Worm (Caenorhabditis elegans) whole organism, midembryonic: ENCODE measurements around the gene C06C3.4.

Experiments
- T22C8.4 ChIP-seq: fragments of 200-800 bp; sonication (Bioruptor generic); IDR thresholded peaks from 2 replicates; pipeline ENCODE4 v1.3.6; 2022; ENCODE audit warnings: missing genetic modification characterization, missing compliant biosample characterization
- cog-1 ChIP-seq: sonication (generic microtip); optimal IDR thresholded peaks from 2 replicates; lab custom pipeline; 2016; ENCODE audit warnings: missing genetic modification characterization, missing compliant biosample characterization
- flt-1 ChIP-seq: fragments of 200-800 bp; sonication (Bioruptor generic); IDR thresholded peaks from 2 replicates; pipeline ENCODE4 v1.3.6; 2022; ENCODE audit warnings: missing genetic modification characterization, missing compliant biosample characterization
- klf-2 ChIP-seq: fragments of 200-800 bp; sonication (Bioruptor generic); conservative IDR thresholded peaks from 2 replicates; pipeline ENCODE4 v1.3.6; 2022; ENCODE audit warnings: missing genetic modification reagents, missing genetic modification characterization, missing compliant biosample characterization
- tab-1 ChIP-seq: fragments of 200-800 bp; sonication (Bioruptor generic); IDR thresholded peaks from 2 replicates; pipeline ENCODE4 v1.3.6; 2022; ENCODE audit warnings: missing genetic modification characterization, missing compliant biosample characterization
- ztf-23 ChIP-seq: fragments of 200-800 bp; sonication (Bioruptor generic); IDR thresholded peaks from 2 replicates; pipeline ENCODE4 v1.3.6; 2022; ENCODE audit warnings: missing genetic modification reagents, missing genetic modification characterization, missing compliant biosample characterization

DNA sequence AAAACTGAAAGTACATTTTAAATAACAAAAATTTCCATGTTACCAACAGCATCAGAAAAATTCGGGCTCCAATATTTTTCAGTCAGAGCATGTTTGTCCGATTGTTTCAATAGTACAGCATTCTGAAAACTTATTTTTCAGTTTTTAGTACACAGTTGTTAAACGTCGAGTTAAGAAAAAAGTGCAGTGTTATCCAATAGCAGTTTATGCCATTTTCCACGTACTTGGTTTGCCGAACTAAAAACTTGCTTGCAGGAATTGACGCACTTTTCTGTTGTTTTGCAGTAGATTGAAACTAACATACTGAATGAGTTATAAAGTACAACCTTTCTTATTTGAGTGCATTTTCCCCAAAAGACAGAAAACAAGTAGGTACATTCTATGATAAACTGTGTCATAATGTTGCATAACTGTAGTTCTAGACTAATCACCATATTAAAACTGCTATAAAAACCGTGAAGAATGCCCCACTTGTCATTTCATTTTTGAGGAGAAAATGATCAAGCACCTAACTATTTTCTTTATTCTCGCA, 25.3 kb downstream of the C06C3.4 start, which contains the start of the genes Y51B9A.14 and Y51B9A.8:
- TF ChIP-seq klf-2, result no peak
- TF ChIP-seq cog-1, result no peak
- TF ChIP-seq tab-1 (GFP tag; lab: Robert Waterston, UW), result no peak
- TF ChIP-seq ztf-23 (GFP tag; lab: Robert Waterston, UW), result no peak
- TF ChIP-seq flt-1 (GFP tag; lab: Robert Waterston, UW), result no peak
- TF ChIP-seq T22C8.4 (GFP tag; lab: Robert Waterston, UW), result no peak
